Worm (Caenorhabditis elegans) whole organism, late embryonic: ENCODE measurements around the gene srj-13.

Experiments
- C08G9.2 ChIP-seq: sonication (generic microtip); optimal IDR thresholded peaks from 2 replicates; lab custom pipeline; 2016; ENCODE audit warnings: mild to moderate bottlenecking, missing genetic modification characterization, moderate library complexity, missing compliant biosample characterization
- ceh-19 ChIP-seq: fragments of 200-800 bp; sonication (Bioruptor generic); optimal IDR thresholded peaks from 2 replicates; lab custom pipeline; 2018; ENCODE audit warnings: mild to moderate bottlenecking, missing genetic modification characterization, missing compliant biosample characterization
- hlh-30 ChIP-seq: sonication (generic microtip); optimal IDR thresholded peaks from 2 replicates; lab custom pipeline; 2017; ENCODE audit warnings: antibody characterized with exemption, missing genetic modification characterization, missing compliant biosample characterization; ENCODE audit not compliant: insufficient read depth
- nfya-1 ChIP-seq: sonication (generic microtip); optimal IDR thresholded peaks from 2 replicates; lab custom pipeline; 2017; ENCODE audit warnings: missing genetic modification characterization, mild to moderate bottlenecking, missing compliant biosample characterization, antibody characterized with exemption, moderate library complexity

- no peak for TF ChIP-seq nfya-1 (tag; lab: Kevin White, UChicago)
- TF ChIP-seq ceh-19 (GFP tag; lab: Kevin White, UChicago): no peak
- no peak for TF ChIP-seq C08G9.2 (tag; lab: Kevin White, UChicago)
- TF ChIP-seq hlh-30: no peak
These were observed 12.5 kb downstream of the srj-13 start, which contains the start of gene F18E3.12 for ce11 chrV:7414909-7415308.
